Worm (Caenorhabditis elegans) whole organism, early embryonic: ENCODE results near the gene ZK792.12.

ENCODE experiments used
- B0310.2 ChIP-seq: sonication (generic microtip); optimal IDR thresholded peaks from 2 replicates; lab custom pipeline; 2016; ENCODE audit warnings: mild to moderate bottlenecking, missing genetic modification characterization, missing compliant biosample characterization
- aly-1 ChIP-seq: sonication (generic microtip); optimal IDR thresholded peaks from 2 replicates; lab custom pipeline; 2016; ENCODE audit warnings: missing genetic modification characterization, missing compliant biosample characterization
- ama-1 ChIP-seq: fragments of 150-350 bp; optimal IDR thresholded peaks from 2 replicates; lab custom pipeline; 2014
- ceh-13 ChIP-seq: fragments of 200-800 bp; sonication (Bioruptor generic); optimal IDR thresholded peaks from 2 replicates; lab custom pipeline; 2018; ENCODE audit warnings: mild to moderate bottlenecking, missing genetic modification characterization, missing compliant biosample characterization
- ceh-36 ChIP-seq: sonication (generic microtip); optimal IDR thresholded peaks from 2 replicates; lab custom pipeline; 2016; ENCODE audit warnings: missing genetic modification characterization, inconsistent platforms, missing compliant biosample characterization
- ets-7 ChIP-seq: sonication (generic microtip); optimal IDR thresholded peaks from 2 replicates; lab custom pipeline; 2016; ENCODE audit warnings: missing genotype, missing genetic modification characterization, missing compliant biosample characterization
- flt-1 ChIP-seq: fragments of 200-800 bp; sonication (Bioruptor generic); IDR thresholded peaks from 2 replicates; pipeline ENCODE4 v1.3.6; 2022; ENCODE audit warnings: missing genetic modification characterization, missing compliant biosample characterization
- hmg-4 ChIP-seq: fragments of 200-800 bp; sonication (Bioruptor generic); optimal IDR thresholded peaks from 2 replicates; lab custom pipeline; 2018; ENCODE audit warnings: mild to moderate bottlenecking, missing genetic modification characterization, missing compliant biosample characterization
- hnd-1 ChIP-seq: sonication (generic microtip); optimal IDR thresholded peaks from 2 replicates; lab custom pipeline; 2016; ENCODE audit warnings: missing genetic modification characterization, missing compliant biosample characterization
- sea-1 ChIP-seq: fragments of 200-800 bp; sonication (Bioruptor generic); conservative IDR thresholded peaks from 2 replicates; pipeline ENCODE4 v1.3.6; 2022; ENCODE audit warnings: missing genetic modification characterization, missing compliant biosample characterization
- tbx-37 ChIP-seq: fragments of 200-800 bp; sonication (Bioruptor generic); conservative IDR thresholded peaks from 2 replicates; pipeline ENCODE4 v1.3.6; 2022; ENCODE audit warnings: missing genetic modification reagents, missing genetic modification characterization, missing compliant biosample characterization
- tra-4 ChIP-seq: sonication (generic microtip); optimal IDR thresholded peaks from 2 replicates; lab custom pipeline; 2017; ENCODE audit warnings: missing genetic modification characterization, missing compliant biosample characterization

The ZK792.12 gene

ce11 chrIV:11740204-11740603 is 46.6 kb downstream of the ZK792.12 start, which contains the start of gene K01A6.4:
TSS of gene K01A6.4 (minus strand) at chrIV:11740304.
- TF ChIP-seq ceh-36 (no peak), B0310.2 (tag; lab: Kevin White, UChicago) (no peak), flt-1 (no peak), ceh-13 (no peak), ets-7 (tag; lab: Kevin White, UChicago) (no peak), aly-1 (no peak), hmg-4 (GFP tag; lab: Kevin White, UChicago) (no peak), sea-1 (no peak), tra-4 (tag; lab: Kevin White, UChicago) (no peak), ama-1 (lab: Kevin White, UChicago) (no peak), hnd-1 (no peak), tbx-37 (no peak)

ce11 chrIV:11742406-11742805 is 48.8 kb downstream of the ZK792.12 start, which contains the start of gene K01A6.5:
TSS of gene K01A6.5 (plus strand) at chrIV:11742706.
- TF ChIP-seq ets-7 (tag; lab: Kevin White, UChicago) (no peak), aly-1 (no peak), tbx-37 (no peak)
